Fruit fly (Drosophila melanogaster): ENCODE data around the gene CG5890.

DNA sequence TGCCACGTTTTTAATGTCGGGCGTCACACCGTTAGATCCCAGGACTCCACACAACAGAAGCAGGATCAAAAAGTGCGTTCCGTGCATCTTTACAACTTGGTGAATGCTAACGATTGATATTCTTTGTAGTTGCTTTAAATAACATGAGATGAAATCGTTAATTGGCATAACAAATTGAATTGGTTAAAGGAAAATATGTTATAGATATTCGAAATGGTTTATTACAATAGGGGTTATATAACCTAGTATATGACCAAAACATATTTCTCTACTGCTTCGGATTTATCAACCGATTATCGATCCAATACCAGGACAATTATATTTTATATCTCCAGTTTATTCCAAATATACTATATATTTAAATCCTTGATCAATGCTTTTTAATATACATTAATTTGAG lies 26.4 kb upstream of the CG5890 start, which contains the start of gene Mst57Dc:
- TF ChIP-seq Eip93F (GFP tag; optimal IDR thresholded peaks at IDR 0.05) (no peak), CG11902 (GFP tag; optimal IDR thresholded peaks at IDR 0.05) (no peak), CG11294 (GFP tag; IDR thresholded peaks at IDR 0.05) (no peak), achi (GFP tag; optimal IDR thresholded peaks at IDR 0.05) (no peak), cyc (GFP tag; optimal IDR thresholded peaks at IDR 0.05) (no peak)

All from whole organism, prepupa.